Fruit fly (Drosophila melanogaster): Measurements from ENCODE around the gene Orc5.

The Orc5 gene

dm6 chr2L:13833058-13833457 lies 3.4 kb downstream of the Orc5 start, which contains the start of the genes GatC, PolG2 and Polr2C:
TSS of gene GatC (minus strand) at chr2L:13833105.
TSS of gene PolG2 (minus strand) at chr2L:13833105.
TSS of gene Polr2C (plus strand) at chr2L:13833337.
- TF ChIP-seq pum (GFP tag; optimal IDR thresholded peaks at IDR 0.05), result peak; percentile 15
- TF ChIP-seq CG15514 (GFP tag; optimal IDR thresholded peaks at IDR 0.05), result peak; percentile 82
- peak; percentile 79; the same call in 2 of the 3 replicates for TF ChIP-seq Opbp (GFP tag; IDR thresholded peaks at IDR 0.05; ENCODE audit: partially characterized antibody)
- no peak for TF ChIP-seq CG11085 (GFP tag; IDR thresholded peaks at IDR 0.05)
- no peak for TF ChIP-seq sr (GFP tag; IDR thresholded peaks at IDR 0.05)
- TF ChIP-seq CG18262 (tag; optimal IDR thresholded peaks at IDR 0.05), result no peak
- TF ChIP-seq CG8281 (tag; optimal IDR thresholded peaks at IDR 0.05), result no peak
- TF ChIP-seq cg (GFP tag; optimal IDR thresholded peaks at IDR 0.05), result no peak
- TF ChIP-seq Tbp (GFP tag; optimal IDR thresholded peaks at IDR 0.05), result no peak
- no peak for TF ChIP-seq Dbx (GFP tag; IDR thresholded peaks at IDR 0.05)
- TF ChIP-seq CG15696 (tag; optimal IDR thresholded peaks at IDR 0.05), result peak; percentile 2
- no peak for TF ChIP-seq wek (GFP tag; optimal IDR thresholded peaks at IDR 0.05)
- peak; percentile 35 for TF ChIP-seq CG10267 (tag; optimal IDR thresholded peaks at IDR 0.05)
- TF ChIP-seq HLH4C (GFP tag; IDR thresholded peaks at IDR 0.05; ENCODE audit: partially characterized antibody), result peak; percentile 93
- TF ChIP-seq CG16815 (GFP tag; optimal IDR thresholded peaks at IDR 0.05), result no peak
- no peak for TF ChIP-seq gt (GFP tag; IDR thresholded peaks at IDR 0.05)
- TF ChIP-seq corto (GFP tag; optimal IDR thresholded peaks at IDR 0.05), result no peak
- peak; percentile 52 for TF ChIP-seq gfzf (GFP tag; optimal IDR thresholded peaks at IDR 0.05)
- TF ChIP-seq zen2 (GFP tag; IDR thresholded peaks at IDR 0.05; ENCODE audit: partially characterized antibody), result peak; percentile 56; the same call in 2 of the 3 replicates
- TF ChIP-seq NC2α (GFP tag; optimal IDR thresholded peaks at IDR 0.05), result no peak
- no peak for TF ChIP-seq CG1024 (GFP tag; IDR thresholded peaks at IDR 0.05)
- no peak; the same call in 2 of the 3 replicates for TF ChIP-seq B-H1 (GFP tag; IDR thresholded peaks at IDR 0.05)
- TF ChIP-seq CG13775 (GFP tag; optimal IDR thresholded peaks at IDR 0.05), result peak; percentile 62
- no peak for TF ChIP-seq CG8359 (GFP tag; optimal IDR thresholded peaks at IDR 0.05; ENCODE audit: borderline replicate concordance)
- no peak for TF ChIP-seq CG10321 (GFP tag; IDR thresholded peaks at IDR 0.05)
- TF ChIP-seq ttk (GFP tag; IDR thresholded peaks at IDR 0.05), result peak; percentile 10; the same call in 1 of the 2 replicates
- TF ChIP-seq Asciz (GFP tag; optimal IDR thresholded peaks at IDR 0.05), result no peak
- no peak for TF ChIP-seq cwo (GFP tag; optimal IDR thresholded peaks at IDR 0.05)
- no peak for TF ChIP-seq CG17359 (tag; optimal IDR thresholded peaks at IDR 0.05)
- TF ChIP-seq Atf-2 (GFP tag; optimal IDR thresholded peaks at IDR 0.05), result peak; percentile 27
- TF ChIP-seq HmgD (GFP tag; optimal IDR thresholded peaks at IDR 0.05), result peak; percentile 65
- TF ChIP-seq CG10959 (GFP tag; IDR thresholded peaks at IDR 0.05), result no peak
- TF ChIP-seq TFAM (GFP tag; optimal IDR thresholded peaks at IDR 0.05), result no peak
- no peak for TF ChIP-seq z (GFP tag; IDR thresholded peaks at IDR 0.05)
- no peak for TF ChIP-seq CG11093 (GFP tag; IDR thresholded peaks at IDR 0.05)
- TF ChIP-seq CG10431 (GFP tag; optimal IDR thresholded peaks at IDR 0.05), result no peak
- TF ChIP-seq usp (GFP tag; optimal IDR thresholded peaks at IDR 0.05), result no peak
- TF ChIP-seq CG12104 (GFP tag; optimal IDR thresholded peaks at IDR 0.05), result no peak
- no peak for TF ChIP-seq Gsc (GFP tag; IDR thresholded peaks at IDR 0.05)
- TF ChIP-seq ssp (GFP tag; IDR thresholded peaks at IDR 0.05), result peak; percentile 79
- no peak for TF ChIP-seq Dek (tag; optimal IDR thresholded peaks at IDR 0.05)
- TF ChIP-seq Vsx1 (GFP tag; optimal IDR thresholded peaks at IDR 0.05), result no peak
- no peak for TF ChIP-seq CG2202 (tag; optimal IDR thresholded peaks at IDR 0.05)
- no peak for TF ChIP-seq CG1647 (GFP tag; optimal IDR thresholded peaks at IDR 0.05)
- TF ChIP-seq ab (GFP tag; optimal IDR thresholded peaks at IDR 0.05), result peak; percentile 14
- no peak for TF ChIP-seq sima (GFP tag; optimal IDR thresholded peaks at IDR 0.05)
- no peak for TF ChIP-seq CG34376 (GFP tag; optimal IDR thresholded peaks at IDR 0.05)
- TF ChIP-seq stwl (tag; optimal IDR thresholded peaks at IDR 0.05), result peak; percentile 68
- TF ChIP-seq nom (GFP tag; optimal IDR thresholded peaks at IDR 0.05), result no peak
- TF ChIP-seq Fer1 (GFP tag; optimal IDR thresholded peaks at IDR 0.05), result no peak
- TF ChIP-seq Lpt (GFP tag; optimal IDR thresholded peaks at IDR 0.05), result no peak

Measured in whole organism, embryonic.